Fruit fly (Drosophila melanogaster) whole organism, adult: ENCODE results near the gene moi.

ENCODE experiments used
- CG11617 ChIP-seq: fragments of 200-800 bp; sonication (Bioruptor generic); optimal IDR thresholded peaks from 2 replicates; lab custom pipeline; 2017; ENCODE audit warnings: mild to moderate bottlenecking, missing biosample characterization, missing genetic modification reagents, missing genetic modification characterization
- Clk ChIP-seq: fragments of 200-800 bp; sonication (Bioruptor generic); optimal IDR thresholded peaks from 2 replicates; lab custom pipeline; 2017; ENCODE audit warnings: missing biosample characterization, missing genetic modification characterization
- Crg-1 ChIP-seq: fragments of 200-800 bp; sonication (Bioruptor generic); optimal IDR thresholded peaks from 2 replicates; lab custom pipeline; 2016; ENCODE audit warnings: missing biosample characterization, missing genetic modification characterization
- bab1 ChIP-seq: fragments of 200-800 bp; sonication (Bioruptor generic); optimal IDR thresholded peaks from 3 replicates; lab custom pipeline; 2019; ENCODE audit warnings: missing biosample characterization, mild to moderate bottlenecking, missing genetic modification characterization, moderate library complexity
- cnc ChIP-seq, 2 experiments: fragments of >200 bp; optimal IDR thresholded peaks; 2 replicates each; lab custom pipeline; 2017
- kay ChIP-seq: fragments of 200-800 bp; sonication (Bioruptor generic); peaks from one replicate; lab custom pipeline; 2016; ENCODE audit warnings: missing biosample characterization, missing genetic modification characterization, borderline replicate concordance
- pad ChIP-seq: fragments of 200-800 bp; sonication (Bioruptor generic); optimal IDR thresholded peaks from 3 replicates; lab custom pipeline; 2017; ENCODE audit warnings: missing biosample characterization, missing genetic modification characterization, mild to moderate bottlenecking, moderate library complexity, missing genetic modification reagents
- tj ChIP-seq: fragments of 200-800 bp; sonication (Bioruptor generic); optimal IDR thresholded peaks from 3 replicates; lab custom pipeline; 2017; ENCODE audit warnings: missing biosample characterization, mild to moderate bottlenecking, missing genetic modification characterization, moderate library complexity

dm6 chr3R:18267489-18267888 lies 12.2 kb downstream of the moi start, which contains the start of gene CG18599:
- TF ChIP-seq Crg-1 = no peak
- no peak for TF ChIP-seq pad (GFP tag; lab: Kevin White, UChicago)
- no peak for TF ChIP-seq Clk (GFP tag; lab: Kevin White, UChicago)
- no peak for TF ChIP-seq bab1 (GFP tag; lab: Kevin White, UChicago)
- no peak for TF ChIP-seq tj
- no peak for TF ChIP-seq kay (GFP tag; lab: Kevin White, UChicago)
- no peak for TF ChIP-seq cnc (optimal IDR thresholded peaks at IDR 0.05; lab: Kevin White, UChicago)
- TF ChIP-seq CG11617 (GFP tag; lab: Kevin White, UChicago) = no peak
